Fruit fly (Drosophila melanogaster): Measurements from ENCODE around the gene Rh6.
A peak's percentile ranks its signal among the peaks of the same experiment; 100 is the strongest.

Rh6 gene

dm6 chr3R:15472753-15473212, 10.2 kb upstream of the Rh6 start (continued):
- TF ChIP-seq kay (GFP tag; optimal IDR thresholded peaks at IDR 0.05), result no peak
- peak; percentile 30 for TF ChIP-seq Myb (GFP tag; optimal IDR thresholded peaks at IDR 0.05)
- TF ChIP-seq Dp (GFP tag; optimal IDR thresholded peaks at IDR 0.05), result no peak
- TF ChIP-seq row (GFP tag; IDR thresholded peaks at IDR 0.05), result peak; percentile 62; the same call in 2 of the 3 replicates
- TF ChIP-seq ind (GFP tag; optimal IDR thresholded peaks at IDR 0.05), result peak; percentile 61
- TF ChIP-seq Deaf1 (tag; optimal IDR thresholded peaks at IDR 0.05), result peak; percentile 30
- no peak for TF ChIP-seq trh (GFP tag; optimal IDR thresholded peaks at IDR 0.05)
- TF ChIP-seq bab2 (GFP tag; optimal IDR thresholded peaks at IDR 0.05), result peak; percentile 31
- TF ChIP-seq Med (GFP tag), result peak; percentile 89
- TF ChIP-seq Sox102F (GFP tag; optimal IDR thresholded peaks at IDR 0.05), result peak; percentile 46
- TF ChIP-seq Hr51 (GFP tag; optimal IDR thresholded peaks at IDR 0.05), result peak in 1 of 2 experiments; percentile 64
- TF ChIP-seq Blimp-1 (GFP tag; optimal IDR thresholded peaks at IDR 0.05), result peak; percentile 28
- TF ChIP-seq CG10959 (GFP tag; IDR thresholded peaks at IDR 0.05), result no peak
- TF ChIP-seq CG12104 (GFP tag; optimal IDR thresholded peaks at IDR 0.05), result peak; percentile 29
- peak; percentile 33 for TF ChIP-seq CG9437 (GFP tag; optimal IDR thresholded peaks at IDR 0.05)
- TF ChIP-seq pan (optimal IDR thresholded peaks at IDR 0.05), result no peak
- peak in 1 of 2 experiments; percentile 32 for TF ChIP-seq pan (GFP tag; optimal IDR thresholded peaks at IDR 0.05 in 1 of 2, IDR thresholded peaks at IDR 0.05 in 1 of 2)
- 0 out of 2 replicates have a peak, but pooled peaks have one; percentile 19 for TF ChIP-seq CG6689 (GFP tag; IDR thresholded peaks at IDR 0.05)
- TF ChIP-seq CG18619 (GFP tag; optimal IDR thresholded peaks at IDR 0.05), result peak; percentile 37
- peak; percentile 67 for TF ChIP-seq al (GFP tag; IDR thresholded peaks at IDR 0.05)
- no peak for TF ChIP-seq Ravus (GFP tag; IDR thresholded peaks at IDR 0.05)
- TF ChIP-seq trem (tag; optimal IDR thresholded peaks at IDR 0.05), result no peak
- peak; percentile 60 for TF ChIP-seq fu2 (GFP tag; optimal IDR thresholded peaks at IDR 0.05)
- TF ChIP-seq Hmx (GFP tag; optimal IDR thresholded peaks at IDR 0.05), result no peak
- no peak for TF ChIP-seq NC2β (GFP tag; optimal IDR thresholded peaks at IDR 0.05)
- TF ChIP-seq CG30403 (GFP tag; optimal IDR thresholded peaks at IDR 0.05), result peak; percentile 51
- no peak for TF ChIP-seq CG6791 (GFP tag; IDR thresholded peaks at IDR 0.05; ENCODE audit: partially characterized antibody)
- peak; percentile 31; the same call in 2 of the 3 replicates for TF ChIP-seq Aef1 (GFP tag; IDR thresholded peaks at IDR 0.05)
- TF ChIP-seq jigr1 (GFP tag; IDR thresholded peaks at IDR 0.05), result no peak
- no peak for TF ChIP-seq slou (GFP tag; optimal IDR thresholded peaks at IDR 0.05)
- TF ChIP-seq CG8388 (GFP tag; optimal IDR thresholded peaks at IDR 0.05), result no peak
- TF ChIP-seq grau (tag; optimal IDR thresholded peaks at IDR 0.05), result peak; percentile 72
- no peak for TF ChIP-seq gcm2 (GFP tag; optimal IDR thresholded peaks at IDR 0.05)
- TF ChIP-seq ems (GFP tag; optimal IDR thresholded peaks at IDR 0.05), result peak; percentile 43
- TF ChIP-seq Sry-β (GFP tag; optimal IDR thresholded peaks at IDR 0.05), result no peak
- no peak for TF ChIP-seq prd (optimal IDR thresholded peaks at IDR 0.05)
- TF ChIP-seq prd (GFP tag; IDR thresholded peaks at IDR 0.05), result peak; percentile 47; the same call in 2 of the 3 replicates
- TF ChIP-seq Hmr (GFP tag; optimal IDR thresholded peaks at IDR 0.05), result peak; percentile 30
- peak; percentile 20; the same call in 1 of the 2 replicates for TF ChIP-seq MBD-R2 (GFP tag; IDR thresholded peaks at IDR 0.05)
- TF ChIP-seq sens (GFP tag), result peak; percentile 86
- TF ChIP-seq Side (GFP tag; optimal IDR thresholded peaks at IDR 0.05), result no peak
- no peak for TF ChIP-seq Hey (tag; optimal IDR thresholded peaks at IDR 0.05)
- TF ChIP-seq gt (GFP tag; IDR thresholded peaks at IDR 0.05), result no peak
- no peak for TF ChIP-seq CG30431 (GFP tag; optimal IDR thresholded peaks at IDR 0.05)
- TF ChIP-seq E2f1 (GFP tag; IDR thresholded peaks at IDR 0.05), result 0 out of 2 replicates have a peak, but pooled peaks have one; percentile 10
- no peak for TF ChIP-seq CG8359 (GFP tag; optimal IDR thresholded peaks at IDR 0.05; ENCODE audit: borderline replicate concordance)
- TF ChIP-seq CG17912 (GFP tag; optimal IDR thresholded peaks at IDR 0.05), result no peak
- 0 out of 2 replicates have a peak, but pooled peaks have one; percentile 21 for TF ChIP-seq Rx (GFP tag; IDR thresholded peaks at IDR 0.05)
- TF ChIP-seq CG17359 (tag; optimal IDR thresholded peaks at IDR 0.05), result peak; percentile 27
- peak; percentile 16 for TF ChIP-seq CG15011 (GFP tag; optimal IDR thresholded peaks at IDR 0.05)
- peak; percentile 32 for TF ChIP-seq NfI (GFP tag; optimal IDR thresholded peaks at IDR 0.05)
